Worm (Caenorhabditis elegans) whole organism, L1 larva: ENCODE data around the gene C03B1.2.

ENCODE experiments used
- C04F5.9 ChIP-seq: sonication (generic microtip); optimal IDR thresholded peaks from 2 replicates; lab custom pipeline; 2016; ENCODE audit warnings: missing genetic modification characterization, missing compliant biosample characterization
- C16A3.4 ChIP-seq: fragments of 150-350 bp; optimal IDR thresholded peaks from 2 replicates; lab custom pipeline; 2014; ENCODE audit warnings: missing biosample characterization, missing genetic modification characterization
- C34B4.2 ChIP-seq: sonication (generic microtip); optimal IDR thresholded peaks from 2 replicates; lab custom pipeline; 2017; ENCODE audit warnings: mild to moderate bottlenecking, missing genetic modification characterization, missing compliant biosample characterization
- ceh-63 ChIP-seq: fragments of 200-800 bp; sonication (Bioruptor generic); optimal IDR thresholded peaks from 2 replicates; lab custom pipeline; 2018; ENCODE audit warnings: mild to moderate bottlenecking, missing genetic modification characterization, missing compliant biosample characterization
- ceh-82 ChIP-seq, 3 experiments: fragments of 150-350 bp in 1 of 3; sonication (generic microtip) in 2 of 3; optimal IDR thresholded peaks; 2 replicates each; lab custom pipeline; 2014 to 2017; ENCODE audit warnings: missing biosample characterization in 3 of 3, missing genetic modification characterization in 3 of 3
- ceh-88 ChIP-seq: fragments of 200-800 bp; sonication (Bioruptor generic); IDR thresholded peaks from 2 replicates; pipeline ENCODE4 v1.3.6; 2022; ENCODE audit warnings: missing genetic modification characterization, missing compliant biosample characterization
- ceh-90 ChIP-seq: sonication (generic microtip); optimal IDR thresholded peaks from 2 replicates; lab custom pipeline; 2016; ENCODE audit warnings: missing genetic modification characterization, missing compliant biosample characterization
- ces-1 ChIP-seq: fragments of 150-350 bp; optimal IDR thresholded peaks from 2 replicates; lab custom pipeline; 2014; ENCODE audit warnings: missing biosample characterization, missing genetic modification reagents, missing genetic modification characterization
- dsc-1 ChIP-seq: sonication (generic microtip); optimal IDR thresholded peaks from 2 replicates; lab custom pipeline; 2016; ENCODE audit warnings: mild to moderate bottlenecking, missing genetic modification characterization, missing compliant biosample characterization
- efl-1 ChIP-seq, 4 experiments: fragments of 150-350 bp; optimal IDR thresholded peaks in 3 of 4; peaks in 1 of 4; 1 replicate in 1 of 4; 2 replicates in 3 of 4; lab custom pipeline; 2014; ENCODE audit warnings: missing biosample characterization in 2 of 4, missing genetic modification characterization in 2 of 4, missing genetic modification reagents in 2 of 4
- efl-3 ChIP-seq: fragments of 200-800 bp; sonication (Bioruptor generic); optimal IDR thresholded peaks from 2 replicates; lab custom pipeline; 2018; ENCODE audit warnings: mild to moderate bottlenecking, missing genetic modification characterization, missing compliant biosample characterization
- elt-2 ChIP-seq: sonication (generic microtip); optimal IDR thresholded peaks from 2 replicates; lab custom pipeline; 2016; ENCODE audit warnings: missing genetic modification characterization, mild to moderate bottlenecking, inconsistent platforms, missing compliant biosample characterization, missing genetic modification reagents
- ets-5 ChIP-seq: fragments of 200-800 bp; sonication (Bioruptor generic); IDR thresholded peaks from 2 replicates; pipeline ENCODE4 v1.3.6; 2022; ENCODE audit warnings: missing genetic modification characterization, missing compliant biosample characterization
- fkh-8 ChIP-seq: sonication (generic microtip); optimal IDR thresholded peaks from 2 replicates; lab custom pipeline; 2016; ENCODE audit warnings: mild to moderate bottlenecking, missing genetic modification characterization, missing compliant biosample characterization
- fos-1 ChIP-seq: fragments of 150-350 bp; optimal IDR thresholded peaks from 2 replicates; lab custom pipeline; 2014; ENCODE audit warnings: missing biosample characterization, missing genetic modification characterization
- grh-1 ChIP-seq: fragments of 200-800 bp; sonication (Bioruptor generic); IDR thresholded peaks from 2 replicates; pipeline ENCODE4 v1.3.6; 2022; ENCODE audit warnings: missing genetic modification reagents, missing genetic modification characterization, missing compliant biosample characterization
- irx-1 ChIP-seq: sonication (generic microtip); optimal IDR thresholded peaks from 2 replicates; lab custom pipeline; 2016; ENCODE audit warnings: missing genetic modification characterization, missing compliant biosample characterization
- jun-1 ChIP-seq: fragments of 150-350 bp; optimal IDR thresholded peaks from 2 replicates; lab custom pipeline; 2014; ENCODE audit warnings: missing biosample characterization, missing genetic modification reagents, missing genetic modification characterization
- lin-13 ChIP-seq: fragments of 150-350 bp; optimal IDR thresholded peaks from 2 replicates; lab custom pipeline; 2014; ENCODE audit warnings: missing biosample characterization, missing genetic modification reagents, missing genetic modification characterization
- lin-15B ChIP-seq: fragments of 150-350 bp; sonication (generic microtip); optimal IDR thresholded peaks from 3 replicates; lab custom pipeline; 2014; ENCODE audit warnings: missing biosample characterization, missing genetic modification characterization
- lin-35 ChIP-seq, 2 experiments: fragments of 150-350 bp; optimal IDR thresholded peaks; 2 replicates each; lab custom pipeline; 2014; ENCODE audit warnings: missing biosample characterization in 2 of 2, missing genetic modification characterization in 2 of 2, missing genetic modification reagents in 2 of 2
- lir-3 ChIP-seq: sonication (generic microtip); optimal IDR thresholded peaks from 2 replicates; lab custom pipeline; 2016; ENCODE audit warnings: mild to moderate bottlenecking, missing genetic modification characterization, moderate library complexity, missing compliant biosample characterization; ENCODE audit not compliant: poor library complexity
- mab-9 ChIP-seq: fragments of 200-800 bp; sonication (Bioruptor generic); IDR thresholded peaks from 2 replicates; pipeline ENCODE4 v1.3.6; 2022; ENCODE audit warnings: missing genetic modification reagents, missing genetic modification characterization, missing compliant biosample characterization
- mef-2 ChIP-seq: fragments of 150-350 bp; optimal IDR thresholded peaks from 2 replicates; lab custom pipeline; 2014; ENCODE audit warnings: missing biosample characterization, missing genetic modification characterization
- mep-1 ChIP-seq: fragments of 150-350 bp; optimal IDR thresholded peaks from 2 replicates; lab custom pipeline; 2014; ENCODE audit warnings: missing biosample characterization, missing genetic modification characterization
- nhr-12 ChIP-seq: sonication (generic microtip); optimal IDR thresholded peaks from 2 replicates; lab custom pipeline; 2017; ENCODE audit warnings: missing biosample characterization, missing genetic modification characterization
- nhr-20 ChIP-seq: sonication (generic microtip); optimal IDR thresholded peaks from 2 replicates; lab custom pipeline; 2016; ENCODE audit warnings: mild to moderate bottlenecking, missing genetic modification characterization, missing compliant biosample characterization
- nhr-71 ChIP-seq: sonication (generic microtip); optimal IDR thresholded peaks from 2 replicates; lab custom pipeline; 2016; ENCODE audit warnings: mild to moderate bottlenecking, missing genetic modification characterization, moderate library complexity, missing compliant biosample characterization
- nhr-84 ChIP-seq: sonication (generic microtip); optimal IDR thresholded peaks from 2 replicates; lab custom pipeline; 2017; ENCODE audit warnings: missing biosample characterization, missing genetic modification characterization
- nhr-90 ChIP-seq: sonication (generic microtip); optimal IDR thresholded peaks from 2 replicates; lab custom pipeline; 2016; ENCODE audit warnings: mild to moderate bottlenecking, missing genetic modification characterization, missing compliant biosample characterization; ENCODE audit not compliant: poor library complexity
- pqm-1 ChIP-seq: sonication (generic microtip); optimal IDR thresholded peaks from 3 replicates; lab custom pipeline; 2017; ENCODE audit warnings: missing biosample characterization, missing genetic modification characterization
- rnt-1 ChIP-seq: sonication (generic microtip); optimal IDR thresholded peaks from 2 replicates; lab custom pipeline; 2016; ENCODE audit warnings: mild to moderate bottlenecking, missing genetic modification characterization, moderate library complexity, missing compliant biosample characterization
- snu-23 ChIP-seq: sonication (generic microtip); optimal IDR thresholded peaks from 2 replicates; lab custom pipeline; 2016; ENCODE audit warnings: missing genetic modification characterization, missing compliant biosample characterization
- sup-37 ChIP-seq: fragments of 200-800 bp; sonication (Bioruptor generic); optimal IDR thresholded peaks from 2 replicates; lab custom pipeline; 2018; ENCODE audit warnings: mild to moderate bottlenecking, missing genetic modification characterization, missing compliant biosample characterization
- swsn-7 ChIP-seq: sonication (generic microtip); optimal IDR thresholded peaks from 2 replicates; lab custom pipeline; 2016; ENCODE audit warnings: missing genetic modification characterization, missing compliant biosample characterization
- tbx-2 ChIP-seq: sonication (generic microtip); optimal IDR thresholded peaks from 2 replicates; lab custom pipeline; 2016; ENCODE audit warnings: missing genetic modification characterization, missing compliant biosample characterization
- tlp-1 ChIP-seq: fragments of 150-350 bp; optimal IDR thresholded peaks from 2 replicates; lab custom pipeline; 2014; ENCODE audit warnings: missing biosample characterization, missing genetic modification characterization
- unc-130 ChIP-seq: fragments of 150-350 bp; optimal IDR thresholded peaks from 2 replicates; lab custom pipeline; 2017; ENCODE audit warnings: missing biosample characterization, missing genetic modification characterization, inconsistent platforms
- unc-30 ChIP-seq: sonication (generic microtip); optimal IDR thresholded peaks from 2 replicates; lab custom pipeline; 2017; ENCODE audit warnings: missing biosample characterization, missing genetic modification characterization
- unc-62 ChIP-seq: fragments of 150-350 bp; optimal IDR thresholded peaks from 2 replicates; lab custom pipeline; 2014; ENCODE audit warnings: missing biosample characterization, missing genetic modification reagents, missing genetic modification characterization
- unc-98 ChIP-seq: fragments of 200-800 bp; sonication (Bioruptor generic); IDR thresholded peaks from 2 replicates; pipeline ENCODE4 v1.3.6; 2022; ENCODE audit warnings: missing genetic modification characterization, missing compliant biosample characterization
- vab-15 ChIP-seq: sonication (generic microtip); optimal IDR thresholded peaks from 2 replicates; lab custom pipeline; 2017; ENCODE audit warnings: missing genotype, mild to moderate bottlenecking, missing genetic modification characterization, missing compliant biosample characterization
- xbp-1 ChIP-seq: sonication (generic microtip); optimal IDR thresholded peaks from 2 replicates; lab custom pipeline; 2016; ENCODE audit warnings: missing genetic modification characterization, missing compliant biosample characterization
- zag-1 ChIP-seq: fragments of 150-350 bp; optimal IDR thresholded peaks from 2 replicates; lab custom pipeline; 2014; ENCODE audit warnings: missing biosample characterization, missing genetic modification characterization

C03B1.2 gene

ce11 chrX:6333998-6334397, 35.8 kb upstream of the C03B1.2 start, which contains the start of gene col-171:
Gene col-171, plus strand, starts transcription at chrX:6334298.
- TF ChIP-seq irx-1: no peak
- TF ChIP-seq efl-1 (optimal IDR thresholded peaks at IDR 0.05; lab: Kevin White, UChicago): no peak
- TF ChIP-seq efl-1 (GFP tag; optimal IDR thresholded peaks at IDR 0.05 in 1 of 2; lab: Kevin White, UChicago): peak in 1 of 2 experiments; percentile 22
- TF ChIP-seq unc-30 (tag; lab: Kevin White, UChicago): no peak
- no peak for TF ChIP-seq unc-98 (GFP tag; lab: Robert Waterston, UW)
- TF ChIP-seq zag-1 (tag; lab: Kevin White, UChicago): no peak
- no peak for TF ChIP-seq C16A3.4 (tag; lab: Kevin White, UChicago)
- no peak for TF ChIP-seq nhr-90 (tag; lab: Kevin White, UChicago)

- no peak for TF ChIP-seq efl-3 (GFP tag; lab: Kevin White, UChicago)
- TF ChIP-seq, all 84 proteins: peak for 0
Measured at ce11 chrX:6334602-6335001, 35.2 kb upstream of the C03B1.2 start.

- TF ChIP-seq ceh-90 (no peak), efl-1 (optimal IDR thresholded peaks at IDR 0.05; lab: Kevin White, UChicago) (no peak), efl-1 (GFP tag; optimal IDR thresholded peaks at IDR 0.05 in 1 of 2; lab: Kevin White, UChicago) (no peak), mep-1 (tag; lab: Kevin White, UChicago) (no peak), tbx-2 (no peak), xbp-1 (no peak)
Measured at ce11 chrX:6337338-6337737, 32.5 kb upstream of the C03B1.2 start.

ce11 chrX:6337951-6338350, 31.9 kb upstream of the C03B1.2 start, which contains the start of gene C03B1.13:
Gene C03B1.13, minus strand, starts transcription at chrX:6338051.
- TF ChIP-seq fkh-8 (no peak), pqm-1 (no peak), sup-37 (no peak), efl-3 (GFP tag; lab: Kevin White, UChicago) (no peak), ceh-63 (GFP tag; lab: Kevin White, UChicago) (no peak), nhr-12 (no peak), mef-2 (tag; lab: Kevin White, UChicago) (no peak), snu-23 (no peak), unc-130 (tag; lab: Kevin White, UChicago) (no peak), swsn-7 (tag; lab: Kevin White, UChicago) (no peak), nhr-71 (tag; lab: Kevin White, UChicago) (no peak), C04F5.9 (tag; lab: Kevin White, UChicago) (no peak), mab-9 (GFP tag; lab: Robert Waterston, UW) (no peak), irx-1 (no peak), rnt-1 (tag; lab: Kevin White, UChicago) (no peak), ceh-88 (GFP tag; lab: Robert Waterston, UW) (no peak), ces-1 (GFP tag; lab: Kevin White, UChicago) (no peak), C34B4.2 (tag; lab: Kevin White, UChicago) (no peak), nhr-20 (tag; lab: Kevin White, UChicago) (no peak), unc-62 (no peak)

- no peak for TF ChIP-seq rnt-1 (tag; lab: Kevin White, UChicago)
- TF ChIP-seq jun-1 (tag; lab: Kevin White, UChicago): no peak
- TF ChIP-seq unc-130 (tag; lab: Kevin White, UChicago): no peak
- no peak for TF ChIP-seq unc-62
- TF ChIP-seq nhr-20 (tag; lab: Kevin White, UChicago): peak; percentile 41
- no peak for TF ChIP-seq lin-13 (GFP tag; lab: Kevin White, UChicago)
- TF ChIP-seq C04F5.9 (tag; lab: Kevin White, UChicago): no peak
- peak; percentile 38 for TF ChIP-seq nhr-90 (tag; lab: Kevin White, UChicago)
- peak; percentile 20 for TF ChIP-seq pqm-1
- no peak for TF ChIP-seq ceh-82 (tag; optimal IDR thresholded peaks at IDR 0.05; lab: Kevin White, UChicago)
- TF ChIP-seq C16A3.4 (tag; lab: Kevin White, UChicago): no peak
- no peak for TF ChIP-seq lir-3
- peak; percentile 15 for TF ChIP-seq tlp-1 (tag; lab: Kevin White, UChicago)
- TF ChIP-seq nhr-84 (tag; lab: Kevin White, UChicago): no peak
- TF ChIP-seq C34B4.2 (tag; lab: Kevin White, UChicago): no peak
- peak in 1 of 2 experiments; percentile 45 for TF ChIP-seq lin-35 (GFP tag; optimal IDR thresholded peaks at IDR 0.05; lab: Kevin White, UChicago)
- TF ChIP-seq efl-1 (optimal IDR thresholded peaks at IDR 0.05; lab: Kevin White, UChicago): no peak
- TF ChIP-seq efl-1 (GFP tag; optimal IDR thresholded peaks at IDR 0.05 in 1 of 2; lab: Kevin White, UChicago): peak in 1 of 2 experiments; percentile 38
- no peak for TF ChIP-seq fos-1 (tag; lab: Kevin White, UChicago)
- no peak for TF ChIP-seq vab-15 (tag; lab: Kevin White, UChicago)
- no peak for TF ChIP-seq dsc-1
- peak; percentile 15 for TF ChIP-seq nhr-71 (tag; lab: Kevin White, UChicago)
- TF ChIP-seq grh-1 (GFP tag; lab: Robert Waterston, UW): no peak
- TF ChIP-seq ceh-63 (GFP tag; lab: Kevin White, UChicago): no peak
- peak; percentile 95 for TF ChIP-seq elt-2 (tag; lab: Kevin White, UChicago)
- TF ChIP-seq lin-15B (tag; lab: Kevin White, UChicago): no peak
- TF ChIP-seq ets-5 (GFP tag; lab: Robert Waterston, UW): no peak
- TF ChIP-seq, all 84 proteins: peak for 8
Measured at ce11 chrX:6338446-6338845, 31.4 kb upstream of the C03B1.2 start.
